Worm (Caenorhabditis elegans) whole organism, young adult: Measurements from ENCODE around the gene E02C12.11.

Experiments used
- B0261.1 ChIP-seq: sonication (generic microtip); optimal IDR thresholded peaks from 2 replicates; lab custom pipeline; 2016; ENCODE audit warnings: mild to moderate bottlenecking, missing genetic modification characterization, moderate library complexity, missing compliant biosample characterization
- F22D6.2 ChIP-seq: sonication (generic microtip); optimal IDR thresholded peaks from 2 replicates; lab custom pipeline; 2016; ENCODE audit warnings: mild to moderate bottlenecking, missing genetic modification characterization, missing compliant biosample characterization
- F37B4.10 ChIP-seq: fragments of 200-800 bp; sonication (Bioruptor generic); IDR thresholded peaks from 2 replicates; pipeline ENCODE4 v1.3.6; 2022; ENCODE audit warnings: missing genetic modification characterization, missing compliant biosample characterization
- F52B5.7 ChIP-seq: sonication (generic microtip); optimal IDR thresholded peaks from 2 replicates; lab custom pipeline; 2016; ENCODE audit warnings: mild to moderate bottlenecking, missing genetic modification characterization, missing compliant biosample characterization
- F57C9.4 ChIP-seq: sonication (generic microtip); optimal IDR thresholded peaks from 2 replicates; lab custom pipeline; 2017; ENCODE audit warnings: mild to moderate bottlenecking, missing genetic modification characterization, missing compliant biosample characterization
- K12H6.12 ChIP-seq: fragments of 200-800 bp; sonication (Bioruptor generic); optimal IDR thresholded peaks from 2 replicates; lab custom pipeline; 2018; ENCODE audit warnings: mild to moderate bottlenecking, missing genetic modification characterization, missing compliant biosample characterization
- Y56A3A.18 ChIP-seq: fragments of 200-800 bp; sonication (Bioruptor generic); IDR thresholded peaks from 2 replicates; pipeline ENCODE4 v1.3.6; 2022; ENCODE audit warnings: missing genetic modification reagents, missing genetic modification characterization, missing compliant biosample characterization
- Y79H2A.3 ChIP-seq: fragments of 200-800 bp; sonication (Bioruptor generic); conservative IDR thresholded peaks from 2 replicates; pipeline ENCODE4 v1.3.6; 2022; ENCODE audit warnings: missing genetic modification reagents, missing genetic modification characterization, missing compliant biosample characterization
- ZK185.1 ChIP-seq: sonication (generic microtip); optimal IDR thresholded peaks from 2 replicates; lab custom pipeline; 2016; ENCODE audit warnings: mild to moderate bottlenecking, missing genetic modification characterization, missing compliant biosample characterization; ENCODE audit not compliant: poor library complexity, severe bottlenecking
- attf-5 ChIP-seq: fragments of 200-800 bp; sonication (Bioruptor generic); optimal IDR thresholded peaks from 2 replicates; lab custom pipeline; 2018; ENCODE audit warnings: mild to moderate bottlenecking, missing genetic modification characterization, missing compliant biosample characterization
- bed-1 ChIP-seq: fragments of 200-800 bp; sonication (Bioruptor generic); IDR thresholded peaks from 2 replicates; pipeline ENCODE4 v1.3.6; 2022; ENCODE audit warnings: missing genetic modification reagents, missing genetic modification characterization, missing compliant biosample characterization
- ceh-40 ChIP-seq: fragments of 200-800 bp; sonication (Bioruptor generic); IDR thresholded peaks from 2 replicates; pipeline ENCODE4 v1.3.6; 2022; ENCODE audit warnings: missing genetic modification characterization, missing compliant biosample characterization
- ceh-58 ChIP-seq: fragments of 200-800 bp; sonication (Bioruptor generic); IDR thresholded peaks from 2 replicates; pipeline ENCODE4 v1.3.6; 2022; ENCODE audit warnings: missing genetic modification characterization, missing compliant biosample characterization
- dox-1 ChIP-seq: fragments of 200-800 bp; sonication (Bioruptor generic); IDR thresholded peaks from 2 replicates; pipeline ENCODE4 v1.3.6; 2022; ENCODE audit warnings: missing genetic modification reagents, missing genetic modification characterization, missing compliant biosample characterization
- dpl-1 ChIP-seq: fragments of 150-350 bp; optimal IDR thresholded peaks from 2 replicates; lab custom pipeline; 2014; ENCODE audit warnings: missing biosample characterization, missing genetic modification reagents, missing genetic modification characterization
- efl-1 ChIP-seq: fragments of 150-350 bp; optimal IDR thresholded peaks from 2 replicates; lab custom pipeline; 2014; ENCODE audit warnings: missing biosample characterization, missing genetic modification reagents, missing genetic modification characterization
- egl-18 ChIP-seq: fragments of 200-800 bp; sonication (Bioruptor generic); IDR thresholded peaks from 2 replicates; pipeline ENCODE4 v1.3.6; 2022; ENCODE audit warnings: missing genetic modification reagents, missing genetic modification characterization, missing compliant biosample characterization
- egl-44 ChIP-seq: fragments of 200-800 bp; sonication (Bioruptor generic); IDR thresholded peaks from 2 replicates; pipeline ENCODE4 v1.3.6; 2022; ENCODE audit warnings: missing genetic modification reagents, missing genetic modification characterization, missing compliant biosample characterization
- ets-4 ChIP-seq: fragments of 200-800 bp; sonication (Bioruptor generic); optimal IDR thresholded peaks from 2 replicates; lab custom pipeline; 2018; ENCODE audit warnings: mild to moderate bottlenecking, missing genetic modification characterization, missing compliant biosample characterization
- fkh-3 ChIP-seq: sonication (generic microtip); optimal IDR thresholded peaks from 2 replicates; lab custom pipeline; 2016; ENCODE audit warnings: mild to moderate bottlenecking, missing genetic modification characterization, missing compliant biosample characterization
- hlh-12 ChIP-seq: sonication (generic microtip); optimal IDR thresholded peaks from 2 replicates; lab custom pipeline; 2016; ENCODE audit warnings: missing genetic modification characterization, missing compliant biosample characterization
- hmg-1.2 ChIP-seq: fragments of 200-800 bp; sonication (Bioruptor generic); IDR thresholded peaks from 2 replicates; pipeline ENCODE4 v1.3.6; 2022; ENCODE audit warnings: missing genetic modification reagents, missing genetic modification characterization, missing compliant biosample characterization
- hmg-20 ChIP-seq: fragments of 200-800 bp; sonication (Bioruptor generic); IDR thresholded peaks from 2 replicates; pipeline ENCODE4 v1.3.6; 2022; ENCODE audit warnings: missing genetic modification reagents, missing genetic modification characterization, missing compliant biosample characterization
- hrde-1 ChIP-seq: sonication (generic microtip); optimal IDR thresholded peaks from 2 replicates; lab custom pipeline; 2016; ENCODE audit warnings: missing genetic modification characterization, mild to moderate bottlenecking, missing compliant biosample characterization, moderate library complexity, missing genotype, missing genetic modification reagents, borderline replicate concordance
- hsf-1 ChIP-seq: fragments of 200-800 bp; sonication (Bioruptor generic); IDR thresholded peaks from 2 replicates; pipeline ENCODE4 v1.3.6; 2022; ENCODE audit warnings: missing genetic modification reagents, missing genetic modification characterization, missing compliant biosample characterization
- lin-35 ChIP-seq, 3 experiments: fragments of 150-350 bp in 2 of 3; sonication (generic microtip) in 1 of 3; optimal IDR thresholded peaks; 2 replicates each; lab custom pipeline; 2014 to 2018; ENCODE audit warnings: missing biosample characterization in 3 of 3, missing genetic modification characterization in 3 of 3, missing genetic modification reagents in 3 of 3
- lir-1 ChIP-seq: fragments of 200-800 bp; sonication (Bioruptor generic); conservative IDR thresholded peaks from 2 replicates; pipeline ENCODE4 v1.3.6; 2022; ENCODE audit warnings: missing genetic modification reagents, missing genetic modification characterization, missing compliant biosample characterization
- madf-6 ChIP-seq: fragments of 200-800 bp; sonication (Bioruptor generic); IDR thresholded peaks from 2 replicates; pipeline ENCODE4 v1.3.6; 2022; ENCODE audit warnings: missing genetic modification reagents, missing genetic modification characterization, missing compliant biosample characterization
- mcd-1 ChIP-seq: fragments of 200-800 bp; sonication (Bioruptor generic); IDR thresholded peaks from 2 replicates; pipeline ENCODE4 v1.3.6; 2022; ENCODE audit warnings: missing genetic modification reagents, missing genetic modification characterization, missing compliant biosample characterization
- nfya-1 ChIP-seq: sonication (generic microtip); optimal IDR thresholded peaks from 2 replicates; lab custom pipeline; 2017; ENCODE audit warnings: antibody characterized with exemption, missing compliant biosample characterization, missing genetic modification characterization, borderline replicate concordance; ENCODE audit not compliant: insufficient read depth
- nfyb-1 ChIP-seq: fragments of 200-800 bp; sonication (Bioruptor generic); IDR thresholded peaks from 2 replicates; pipeline ENCODE4 v1.3.6; 2022; ENCODE audit warnings: missing genetic modification reagents, missing genetic modification characterization, missing compliant biosample characterization
- nhr-120 ChIP-seq: fragments of 200-800 bp; sonication (Bioruptor generic); IDR thresholded peaks from 2 replicates; pipeline ENCODE4 v1.3.6; 2022; ENCODE audit warnings: missing genetic modification characterization, missing compliant biosample characterization
- nhr-90 ChIP-seq: sonication (generic microtip); optimal IDR thresholded peaks from 2 replicates; lab custom pipeline; 2016; ENCODE audit warnings: missing genotype, mild to moderate bottlenecking, missing genetic modification characterization, missing compliant biosample characterization
- pbrm-1 ChIP-seq: fragments of 200-800 bp; sonication (Bioruptor generic); IDR thresholded peaks from 2 replicates; pipeline ENCODE4 v1.3.6; 2022; ENCODE audit warnings: missing genetic modification reagents, missing genetic modification characterization, missing compliant biosample characterization
- pha-4 ChIP-seq: fragments of 150-350 bp; sonication (generic microtip); optimal IDR thresholded peaks from 2 replicates; lab custom pipeline; 2014; ENCODE audit warnings: missing biosample characterization, missing genetic modification reagents, missing genetic modification characterization
- rcor-1 ChIP-seq: fragments of 200-800 bp; sonication (Bioruptor generic); IDR thresholded peaks from 2 replicates; pipeline ENCODE4 v1.3.6; 2022; ENCODE audit warnings: missing genetic modification reagents, missing genetic modification characterization, missing compliant biosample characterization
- repo-1 ChIP-seq: sonication (generic microtip); optimal IDR thresholded peaks from 2 replicates; lab custom pipeline; 2017; ENCODE audit warnings: mild to moderate bottlenecking, missing genetic modification characterization, missing compliant biosample characterization
- sea-2 ChIP-seq: fragments of 200-800 bp; sonication (Bioruptor generic); IDR thresholded peaks from 2 replicates; pipeline ENCODE4 v1.3.6; 2022; ENCODE audit warnings: missing genetic modification characterization, missing compliant biosample characterization
- snpc-1.3 ChIP-seq: sonication (generic microtip); optimal IDR thresholded peaks from 2 replicates; lab custom pipeline; 2017; ENCODE audit warnings: missing genetic modification characterization, mild to moderate bottlenecking, missing compliant biosample characterization, antibody characterized with exemption, moderate library complexity, missing genotype, missing genetic modification reagents; ENCODE audit not compliant: insufficient read depth
- zim-3 ChIP-seq: sonication (generic microtip); optimal IDR thresholded peaks from 2 replicates; lab custom pipeline; 2017; ENCODE audit warnings: mild to moderate bottlenecking, missing genetic modification characterization, moderate library complexity, missing compliant biosample characterization
- ztf-22 ChIP-seq: fragments of 200-800 bp; sonication (Bioruptor generic); optimal IDR thresholded peaks from 2 replicates; lab custom pipeline; 2018; ENCODE audit warnings: mild to moderate bottlenecking, missing genetic modification characterization, moderate library complexity, missing compliant biosample characterization
- ztf-25 ChIP-seq: fragments of 200-800 bp; sonication (Bioruptor generic); IDR thresholded peaks from 2 replicates; pipeline ENCODE4 v1.3.6; 2022; ENCODE audit warnings: missing genetic modification reagents, missing genetic modification characterization, missing compliant biosample characterization

E02C12.11 gene

DNA sequence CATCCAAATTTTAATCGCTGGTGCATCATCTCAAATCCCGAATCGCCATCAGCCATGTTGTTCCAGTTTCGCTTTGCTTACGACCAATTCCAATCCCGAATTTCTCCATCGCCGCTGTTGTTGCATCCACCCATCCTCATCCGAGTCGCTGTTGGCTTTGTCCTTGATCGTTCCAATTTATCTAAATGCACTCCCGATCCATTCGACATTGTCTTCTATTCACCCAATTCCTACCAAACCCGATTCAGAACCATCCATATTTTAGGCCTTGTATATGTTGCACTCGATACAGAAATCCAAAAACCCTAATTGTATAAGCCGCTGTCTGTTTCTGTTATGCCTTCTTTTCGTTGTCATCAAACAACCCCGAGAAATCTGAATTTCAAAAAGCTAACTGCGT, 39.4 kb downstream of the E02C12.11 start (continued):
- peak; percentile 58; the same call in 1 of the 2 replicates for TF ChIP-seq dox-1 (GFP tag; lab: Robert Waterston, UW)
- peak; percentile 86 for TF ChIP-seq nfyb-1 (GFP tag; lab: Robert Waterston, UW)
- TF ChIP-seq lin-35 (GFP tag; optimal IDR thresholded peaks at IDR 0.05; lab: Kevin White, UChicago): peak in 1 of 3 experiments; percentile 49
- no peak for TF ChIP-seq efl-1
- TF ChIP-seq hrde-1 (tag; lab: Kevin White, UChicago): no peak
- TF ChIP-seq snpc-1.3: no peak
- TF ChIP-seq ets-4: no peak
- 0 out of 2 replicates have a peak, but pooled peaks have one; percentile 86 for TF ChIP-seq ceh-58
- TF ChIP-seq F57C9.4 (tag; lab: Kevin White, UChicago): no peak
- TF ChIP-seq ZK185.1: no peak
- peak; percentile 70; the same call in 1 of the 2 replicates for TF ChIP-seq ztf-25 (GFP tag; lab: Robert Waterston, UW)
- TF ChIP-seq pha-4: no peak
- TF ChIP-seq egl-18 (GFP tag; lab: Robert Waterston, UW): no peak
- peak; percentile 61 for TF ChIP-seq madf-6 (GFP tag; lab: Robert Waterston, UW)
- 0 out of 2 replicates have a peak, but pooled peaks have one; percentile 43 for TF ChIP-seq nhr-120 (GFP tag; lab: Robert Waterston, UW)
- TF ChIP-seq F52B5.7: no peak
- TF ChIP-seq lir-1 (GFP tag; lab: Robert Waterston, UW): no peak
- TF ChIP-seq B0261.1 (tag; lab: Kevin White, UChicago): no peak
- TF ChIP-seq F22D6.2 (tag; lab: Kevin White, UChicago): no peak
- 0 out of 2 replicates have a peak, but pooled peaks have one; percentile 23 for TF ChIP-seq bed-1
- TF ChIP-seq mcd-1 (GFP tag; lab: Robert Waterston, UW): peak; percentile 49; the same call in 1 of the 2 replicates
- TF ChIP-seq dpl-1 (GFP tag; lab: Kevin White, UChicago): no peak
- TF ChIP-seq ztf-22 (GFP tag; lab: Kevin White, UChicago): no peak
- TF ChIP-seq egl-44 (GFP tag; lab: Robert Waterston, UW): peak; percentile 72; the same call in 1 of the 2 replicates
- TF ChIP-seq hlh-12 (tag; lab: Kevin White, UChicago): no peak
- TF ChIP-seq fkh-3 (tag; lab: Kevin White, UChicago): no peak
- 0 out of 2 replicates have a peak, but pooled peaks have one; percentile 54 for TF ChIP-seq hmg-20
- TF ChIP-seq Y79H2A.3: peak; percentile 92
- TF ChIP-seq zim-3 (tag; lab: Kevin White, UChicago): no peak
- TF ChIP-seq nfya-1 (tag; lab: Kevin White, UChicago): no peak
- no peak for TF ChIP-seq attf-5 (GFP tag; lab: Kevin White, UChicago)
- TF ChIP-seq nhr-90 (tag; lab: Kevin White, UChicago): no peak
- TF ChIP-seq K12H6.12 (tag; lab: Kevin White, UChicago): peak; percentile 8
- TF ChIP-seq repo-1 (tag; lab: Kevin White, UChicago): peak; percentile 75
- peak; percentile 75 for TF ChIP-seq ceh-40 (GFP tag; lab: Robert Waterston, UW)

- TF ChIP-seq egl-44 (GFP tag; lab: Robert Waterston, UW) (peak; percentile 24; the same call in 1 of the 2 replicates), rcor-1 (GFP tag; lab: Robert Waterston, UW) (peak; percentile 31; the same call in 1 of the 2 replicates), hmg-1.2 (GFP tag; lab: Robert Waterston, UW) (peak; percentile 23; the same call in 1 of the 2 replicates), Y79H2A.3 (0 out of 2 replicates have a peak, but pooled peaks have one; percentile 36), hsf-1 (GFP tag; lab: Robert Waterston, UW) (peak; percentile 54; the same call in 1 of the 2 replicates), mcd-1 (GFP tag; lab: Robert Waterston, UW) (0 out of 2 replicates have a peak, but pooled peaks have one; percentile 8), sea-2 (GFP tag; lab: Robert Waterston, UW) (0 out of 2 replicates have a peak, but pooled peaks have one; percentile 64), pbrm-1 (0 out of 2 replicates have a peak, but pooled peaks have one; percentile 46), F37B4.10 (peak; percentile 89; the same call in 1 of the 2 replicates), Y56A3A.18 (GFP tag; lab: Robert Waterston, UW) (peak; percentile 42; the same call in 1 of the 2 replicates)
Observed at ce11 chrV:9339292-9339691, 40.4 kb downstream of the E02C12.11 start.
